Worm (Caenorhabditis elegans) whole organism, L1 larva: ENCODE measurements around the gene srlf-1.

ENCODE experiments used
- C04F5.9 ChIP-seq: sonication (generic microtip); optimal IDR thresholded peaks from 2 replicates; lab custom pipeline; 2016; ENCODE audit warnings: missing genetic modification characterization, missing compliant biosample characterization
- C16A3.4 ChIP-seq: fragments of 150-350 bp; optimal IDR thresholded peaks from 2 replicates; lab custom pipeline; 2014; ENCODE audit warnings: missing biosample characterization, missing genetic modification characterization
- Y116A8C.19 ChIP-seq: sonication (generic microtip); optimal IDR thresholded peaks from 2 replicates; lab custom pipeline; 2016; ENCODE audit warnings: missing compliant biosample characterization, missing genetic modification characterization, borderline replicate concordance
- ama-1 ChIP-seq: fragments of 150-350 bp; optimal IDR thresholded peaks from 2 replicates; lab custom pipeline; 2014
- blmp-1 ChIP-seq: fragments of 150-350 bp; optimal IDR thresholded peaks from 2 replicates; lab custom pipeline; 2014; ENCODE audit warnings: missing biosample characterization, missing genetic modification characterization
- ceh-8 ChIP-seq: fragments of 200-800 bp; sonication (Bioruptor generic); optimal IDR thresholded peaks from 2 replicates; lab custom pipeline; 2018; ENCODE audit warnings: mild to moderate bottlenecking, missing genetic modification characterization, moderate library complexity, missing compliant biosample characterization
- ceh-90 ChIP-seq: sonication (generic microtip); optimal IDR thresholded peaks from 2 replicates; lab custom pipeline; 2016; ENCODE audit warnings: missing genetic modification characterization, missing compliant biosample characterization
- ces-1 ChIP-seq: fragments of 150-350 bp; optimal IDR thresholded peaks from 2 replicates; lab custom pipeline; 2014; ENCODE audit warnings: missing biosample characterization, missing genetic modification reagents, missing genetic modification characterization
- efl-1 ChIP-seq, 4 experiments: fragments of 150-350 bp; optimal IDR thresholded peaks in 3 of 4; peaks in 1 of 4; 1 replicate in 1 of 4; 2 replicates in 3 of 4; lab custom pipeline; 2014; ENCODE audit warnings: missing biosample characterization in 2 of 4, missing genetic modification characterization in 2 of 4, missing genetic modification reagents in 2 of 4
- egl-13 ChIP-seq: sonication (generic microtip); optimal IDR thresholded peaks from 2 replicates; lab custom pipeline; 2016; ENCODE audit warnings: missing genotype, missing genetic modification reagents, missing genetic modification characterization, missing compliant biosample characterization
- elt-2 ChIP-seq: sonication (generic microtip); optimal IDR thresholded peaks from 2 replicates; lab custom pipeline; 2016; ENCODE audit warnings: missing genetic modification characterization, mild to moderate bottlenecking, inconsistent platforms, missing compliant biosample characterization, missing genetic modification reagents
- fkh-8 ChIP-seq: sonication (generic microtip); optimal IDR thresholded peaks from 2 replicates; lab custom pipeline; 2016; ENCODE audit warnings: mild to moderate bottlenecking, missing genetic modification characterization, missing compliant biosample characterization
- fos-1 ChIP-seq: fragments of 150-350 bp; optimal IDR thresholded peaks from 2 replicates; lab custom pipeline; 2014; ENCODE audit warnings: missing biosample characterization, missing genetic modification characterization
- grh-1 ChIP-seq: fragments of 200-800 bp; sonication (Bioruptor generic); IDR thresholded peaks from 2 replicates; pipeline ENCODE4 v1.3.6; 2022; ENCODE audit warnings: missing genetic modification reagents, missing genetic modification characterization, missing compliant biosample characterization
- hlh-17 ChIP-seq: fragments of 200-800 bp; sonication (Bioruptor generic); optimal IDR thresholded peaks from 2 replicates; lab custom pipeline; 2018; ENCODE audit warnings: missing genetic modification characterization, mild to moderate bottlenecking, missing compliant biosample characterization, moderate library complexity, borderline replicate concordance
- lin-35 ChIP-seq, 2 experiments: fragments of 150-350 bp; optimal IDR thresholded peaks; 2 replicates each; lab custom pipeline; 2014; ENCODE audit warnings: missing biosample characterization in 2 of 2, missing genetic modification characterization in 2 of 2, missing genetic modification reagents in 2 of 2
- mep-1 ChIP-seq: fragments of 150-350 bp; optimal IDR thresholded peaks from 2 replicates; lab custom pipeline; 2014; ENCODE audit warnings: missing biosample characterization, missing genetic modification characterization
- nhr-19 ChIP-seq: fragments of 200-800 bp; sonication (Bioruptor generic); conservative IDR thresholded peaks from 2 replicates; pipeline ENCODE4 v1.3.6; 2022; ENCODE audit warnings: missing genetic modification characterization, missing compliant biosample characterization
- nhr-237 ChIP-seq: fragments of 150-350 bp; optimal IDR thresholded peaks from 2 replicates; lab custom pipeline; 2014; ENCODE audit warnings: missing biosample characterization, missing genetic modification characterization
- nhr-71 ChIP-seq: sonication (generic microtip); optimal IDR thresholded peaks from 2 replicates; lab custom pipeline; 2016; ENCODE audit warnings: mild to moderate bottlenecking, missing genetic modification characterization, moderate library complexity, missing compliant biosample characterization
- nhr-84 ChIP-seq: sonication (generic microtip); optimal IDR thresholded peaks from 2 replicates; lab custom pipeline; 2017; ENCODE audit warnings: missing biosample characterization, missing genetic modification characterization
- pag-3 ChIP-seq: sonication (generic microtip); optimal IDR thresholded peaks from 2 replicates; lab custom pipeline; 2017; ENCODE audit warnings: missing genetic modification characterization, mild to moderate bottlenecking, missing compliant biosample characterization, antibody characterized with exemption, borderline replicate concordance; ENCODE audit not compliant: insufficient read depth
- rnt-1 ChIP-seq: sonication (generic microtip); optimal IDR thresholded peaks from 2 replicates; lab custom pipeline; 2016; ENCODE audit warnings: mild to moderate bottlenecking, missing genetic modification characterization, moderate library complexity, missing compliant biosample characterization
- tlp-1 ChIP-seq: fragments of 150-350 bp; optimal IDR thresholded peaks from 2 replicates; lab custom pipeline; 2014; ENCODE audit warnings: missing biosample characterization, missing genetic modification characterization
- unc-86 ChIP-seq: sonication (generic microtip); optimal IDR thresholded peaks from 2 replicates; lab custom pipeline; 2016; ENCODE audit warnings: missing genetic modification characterization, missing compliant biosample characterization
- zag-1 ChIP-seq: fragments of 150-350 bp; optimal IDR thresholded peaks from 2 replicates; lab custom pipeline; 2014; ENCODE audit warnings: missing biosample characterization, missing genetic modification characterization
- ztf-11 ChIP-seq, 2 experiments: sonication (generic microtip); optimal IDR thresholded peaks; 2 replicates each; lab custom pipeline; 2016 to 2017; ENCODE audit warnings: missing genetic modification characterization in 2 of 2, missing biosample characterization in 1 of 2, missing compliant biosample characterization in 1 of 2

Gene srlf-1

DNA sequence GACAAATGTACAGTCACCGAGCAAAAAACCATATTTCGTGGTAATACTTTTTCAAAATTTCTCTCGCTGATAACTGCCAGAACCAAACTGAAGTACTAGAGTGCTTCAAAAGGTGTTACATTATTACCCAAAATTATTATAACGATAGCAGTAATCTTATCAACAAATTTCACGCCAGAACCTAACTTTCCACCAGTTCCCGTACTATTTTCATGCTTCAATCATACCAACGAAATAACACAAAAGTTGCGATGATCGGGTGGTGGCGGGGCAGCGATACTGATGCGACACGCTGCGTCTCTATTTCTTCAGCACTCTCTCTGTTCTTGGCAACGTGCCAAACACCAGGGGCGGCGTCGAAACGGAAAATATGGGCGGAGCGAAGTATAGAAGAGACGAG is 18.6 kb downstream of the srlf-1 start (continued):
- TF ChIP-seq egl-13 (tag; lab: Kevin White, UChicago) (no peak), mep-1 (tag; lab: Kevin White, UChicago) (no peak)
- TF ChIP-seq, all 84 proteins: peak for 22

- TF ChIP-seq fkh-8 (tag; lab: Kevin White, UChicago) (no peak), efl-1 (optimal IDR thresholded peaks at IDR 0.05; lab: Kevin White, UChicago) (no peak), efl-1 (GFP tag; optimal IDR thresholded peaks at IDR 0.05 in 1 of 2; lab: Kevin White, UChicago) (peak in 1 of 2 experiments; percentile 38)
Observed at ce11 chrII:7809358-7809914, 19.0 kb downstream of the srlf-1 start.

DNA sequence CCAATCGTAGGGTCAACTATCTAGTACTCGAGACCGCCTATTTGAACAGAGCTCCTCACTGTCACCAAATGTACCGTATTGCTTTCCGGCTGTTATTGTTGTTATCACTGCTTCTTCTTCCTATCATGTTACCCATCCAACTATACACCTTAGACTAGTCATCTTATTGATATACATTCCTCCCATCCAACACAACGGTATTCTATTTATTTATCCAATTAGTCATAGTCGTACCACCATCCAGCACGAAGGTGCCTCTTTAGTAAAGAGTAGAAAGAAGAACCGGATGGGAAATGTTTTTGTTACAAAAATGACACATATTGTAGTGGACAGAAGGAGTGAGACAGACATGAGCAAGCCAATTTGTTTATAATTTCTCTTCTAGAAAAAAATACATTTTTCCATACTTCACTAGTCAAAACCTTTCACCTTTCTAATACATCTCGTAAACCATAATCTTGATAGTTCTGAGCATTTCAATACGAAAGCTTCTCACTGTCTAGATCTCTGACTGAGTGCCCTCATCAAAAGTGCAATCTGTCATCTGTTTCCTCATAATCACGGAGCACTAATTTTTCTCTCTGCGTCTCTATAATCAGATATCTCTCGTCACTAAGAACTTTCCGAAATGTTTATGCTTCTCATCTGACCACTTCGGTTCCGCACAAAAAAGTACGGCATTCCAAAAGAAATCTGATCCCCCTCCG is 19.9 kb downstream of the srlf-1 start:
- no peak for TF ChIP-seq efl-1 (optimal IDR thresholded peaks at IDR 0.05; lab: Kevin White, UChicago)
- TF ChIP-seq efl-1 (GFP tag; optimal IDR thresholded peaks at IDR 0.05 in 1 of 2; lab: Kevin White, UChicago) = peak in 1 of 2 experiments; percentile 50
- no peak for TF ChIP-seq ces-1 (GFP tag; lab: Kevin White, UChicago)

DNA sequence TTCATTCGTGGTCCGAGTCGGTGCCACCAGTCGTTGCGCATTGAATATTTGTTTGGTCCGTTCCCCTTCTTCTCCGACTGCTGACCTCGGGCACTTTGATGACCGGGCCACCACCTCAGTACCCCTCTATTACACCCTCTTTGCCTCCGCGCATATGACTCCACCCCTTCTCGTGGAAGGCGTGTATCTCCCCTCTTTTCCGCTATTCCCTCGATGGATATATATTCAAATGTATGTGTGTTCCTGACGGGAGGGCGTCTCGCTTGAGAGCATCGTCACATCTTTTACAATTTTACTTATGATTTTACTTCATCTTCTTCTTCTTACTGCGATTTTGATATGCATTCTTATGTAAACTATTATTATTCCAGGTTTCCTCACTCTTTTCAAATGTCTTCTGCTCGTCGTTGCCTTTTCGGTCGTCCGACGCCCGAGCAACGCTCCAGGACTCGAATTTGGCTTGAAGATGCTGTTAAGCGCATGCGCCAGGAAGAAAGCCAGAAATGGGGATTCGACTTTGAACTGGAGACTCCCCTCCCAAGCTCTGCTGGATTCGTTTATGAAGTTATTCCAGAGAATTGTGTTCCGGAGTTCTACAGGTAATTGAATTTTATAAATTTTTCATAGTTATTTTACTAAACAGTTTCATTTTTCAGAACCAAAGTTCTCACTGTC is 20.6 kb downstream of the srlf-1 start, which contains the start of gene cki-1:
TSS of gene cki-1 (plus strand) at position 372 of the 675 bp plus-strand sequence.
- TF ChIP-seq grh-1 (no peak), ceh-8 (GFP tag; lab: Kevin White, UChicago) (no peak), zag-1 (tag; lab: Kevin White, UChicago) (no peak), C16A3.4 (tag; lab: Kevin White, UChicago) (no peak), tlp-1 (tag; lab: Kevin White, UChicago) (no peak), mep-1 (tag; lab: Kevin White, UChicago) (no peak), rnt-1 (tag; lab: Kevin White, UChicago) (peak; percentile 4), ztf-11 (tag; optimal IDR thresholded peaks at IDR 0.05; lab: Kevin White, UChicago) (peak in 1 of 2 experiments; percentile 22)

ce11 chrII:7812332-7812731 is 21.9 kb downstream of the srlf-1 start:
- TF ChIP-seq grh-1 (no peak), ama-1 (lab: Kevin White, UChicago) (peak; percentile 7)

ce11 chrII:7813237-7813636 is 22.8 kb downstream of the srlf-1 start:
- no peak for TF ChIP-seq blmp-1 (tag; lab: Kevin White, UChicago)
- no peak for TF ChIP-seq fos-1
- no peak for TF ChIP-seq hlh-17 (GFP tag; lab: Kevin White, UChicago)
- TF ChIP-seq C04F5.9 = no peak
- TF ChIP-seq unc-86 (tag; lab: Kevin White, UChicago) = no peak
- no peak for TF ChIP-seq lin-35 (GFP tag; optimal IDR thresholded peaks at IDR 0.05; lab: Kevin White, UChicago)
- TF ChIP-seq, all 84 proteins: peak for 0

- TF ChIP-seq elt-2 (no peak), tlp-1 (tag; lab: Kevin White, UChicago) (no peak), nhr-71 (no peak), nhr-237 (no peak), hlh-17 (GFP tag; lab: Kevin White, UChicago) (no peak), nhr-84 (tag; lab: Kevin White, UChicago) (no peak), C16A3.4 (tag; lab: Kevin White, UChicago) (no peak), nhr-19 (GFP tag; lab: Robert Waterston, UW) (no peak), ceh-90 (no peak), pag-3 (tag; lab: Kevin White, UChicago) (no peak), Y116A8C.19 (tag; lab: Kevin White, UChicago) (no peak)
Observed at ce11 chrII:7813645-7814044, 23.3 kb downstream of the srlf-1 start.
